Worm (Caenorhabditis elegans) whole organism, L2 larva: Measurements from ENCODE around the gene rpl-7A.

Experiments used
- aly-2 ChIP-seq: fragments of 150-350 bp; optimal IDR thresholded peaks from 2 replicates; lab custom pipeline; 2014; ENCODE audit warnings: missing biosample characterization, missing genetic modification characterization
- ceh-82 ChIP-seq: fragments of 150-350 bp; optimal IDR thresholded peaks from 2 replicates; lab custom pipeline; 2014; ENCODE audit warnings: missing biosample characterization, missing genetic modification characterization
- lin-11 ChIP-seq: fragments of 150-350 bp; sonication (generic microtip); optimal IDR thresholded peaks from 2 replicates; lab custom pipeline; 2014; ENCODE audit warnings: missing biosample characterization, missing genetic modification characterization, inconsistent platforms, mixed read lengths
- lin-13 ChIP-seq: fragments of 150-350 bp; optimal IDR thresholded peaks from 2 replicates; lab custom pipeline; 2014; ENCODE audit warnings: missing biosample characterization, missing genetic modification reagents, missing genetic modification characterization
- mdl-1 ChIP-seq, 2 experiments: fragments of 150-350 bp in 1 of 2; sonication (generic microtip) in 1 of 2; optimal IDR thresholded peaks; 2 replicates each; lab custom pipeline; 2017; ENCODE audit warnings: missing biosample characterization in 2 of 2, missing genetic modification characterization in 2 of 2
- nhr-25 ChIP-seq: fragments of 150-350 bp; sonication (generic microtip); optimal IDR thresholded peaks from 3 replicates; lab custom pipeline; 2014; ENCODE audit warnings: missing biosample characterization, missing genetic modification characterization
- ztf-11 ChIP-seq: sonication (generic microtip); optimal IDR thresholded peaks from 2 replicates; lab custom pipeline; 2017; ENCODE audit warnings: missing biosample characterization, missing genetic modification characterization

DNA sequence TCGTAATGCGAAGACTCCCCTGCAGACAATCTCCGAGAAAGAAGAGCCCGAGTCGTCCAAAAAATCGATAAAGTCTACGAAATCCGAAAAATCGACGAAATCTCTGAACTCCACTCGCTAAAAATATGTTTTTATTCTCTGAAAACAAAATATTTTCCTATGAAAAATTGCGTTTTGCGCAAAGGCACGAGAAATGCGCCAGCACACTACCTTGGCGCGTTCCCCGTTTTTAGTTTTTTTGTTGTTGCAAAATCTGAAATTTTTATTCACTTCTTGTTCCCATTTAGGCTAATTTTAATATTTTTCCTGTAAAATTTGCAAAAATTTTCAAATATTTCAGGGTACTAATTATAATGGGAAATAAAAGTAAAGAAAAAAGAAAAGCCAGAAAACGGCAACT lies 29.9 kb downstream of the rpl-7A start, which contains the start of gene F55F10.1:
- TF ChIP-seq aly-2 (tag; lab: Kevin White, UChicago) (no peak), lin-13 (GFP tag; lab: Kevin White, UChicago) (no peak), ceh-82 (tag; lab: Kevin White, UChicago) (no peak), mdl-1 (tag; optimal IDR thresholded peaks at IDR 0.05; lab: Kevin White, UChicago) (no peak), ztf-11 (no peak), nhr-25 (tag; lab: Kevin White, UChicago) (peak; percentile 52), lin-11 (tag; lab: Kevin White, UChicago) (no peak)
